Worm (Caenorhabditis elegans) whole organism, L2 larva: Measurements from ENCODE around the gene gna-1.

Experiments used
- C34F6.9 ChIP-seq: fragments of 150-350 bp; optimal IDR thresholded peaks from 2 replicates; lab custom pipeline; 2014; ENCODE audit warnings: missing biosample characterization, missing genetic modification characterization
- F13H6.1 ChIP-seq: sonication (generic microtip); optimal IDR thresholded peaks from 2 replicates; lab custom pipeline; 2016; ENCODE audit warnings: missing genetic modification characterization, missing compliant biosample characterization
- R02D3.7 ChIP-seq: fragments of 150-350 bp; optimal IDR thresholded peaks from 2 replicates; lab custom pipeline; 2014; ENCODE audit warnings: missing biosample characterization, missing genetic modification characterization
- Y55F3AM.14 ChIP-seq: fragments of 200-800 bp; sonication (Bioruptor generic); optimal IDR thresholded peaks from 2 replicates; lab custom pipeline; 2018; ENCODE audit warnings: mild to moderate bottlenecking, missing genetic modification characterization, missing compliant biosample characterization
- ZK546.5 ChIP-seq: sonication (generic microtip); optimal IDR thresholded peaks from 2 replicates; lab custom pipeline; 2017; ENCODE audit warnings: missing biosample characterization, missing genetic modification characterization
- alr-1 ChIP-seq: fragments of 150-350 bp; optimal IDR thresholded peaks from 2 replicates; lab custom pipeline; 2014; ENCODE audit warnings: missing biosample characterization, missing genetic modification characterization
- aly-2 ChIP-seq: fragments of 150-350 bp; optimal IDR thresholded peaks from 2 replicates; lab custom pipeline; 2014; ENCODE audit warnings: missing biosample characterization, missing genetic modification characterization
- ama-1 ChIP-seq: fragments of 150-350 bp; optimal IDR thresholded peaks from 2 replicates; lab custom pipeline; 2018; ENCODE audit warnings: inconsistent platforms
- blmp-1 ChIP-seq: sonication (generic microtip); optimal IDR thresholded peaks from 2 replicates; lab custom pipeline; 2017; ENCODE audit warnings: missing genetic modification characterization, mild to moderate bottlenecking, missing compliant biosample characterization, antibody characterized with exemption, moderate library complexity; ENCODE audit not compliant: insufficient read depth
- ceh-16 ChIP-seq: fragments of 150-350 bp; optimal IDR thresholded peaks from 2 replicates; lab custom pipeline; 2014; ENCODE audit warnings: missing biosample characterization, missing genetic modification characterization
- ceh-82 ChIP-seq: fragments of 150-350 bp; optimal IDR thresholded peaks from 2 replicates; lab custom pipeline; 2014; ENCODE audit warnings: missing biosample characterization, missing genetic modification characterization
- crh-2 ChIP-seq: sonication (generic microtip); optimal IDR thresholded peaks from 2 replicates; lab custom pipeline; 2017; ENCODE audit warnings: missing biosample characterization, missing genetic modification characterization
- dmd-4 ChIP-seq: sonication (generic microtip); optimal IDR thresholded peaks from 2 replicates; lab custom pipeline; 2017; ENCODE audit warnings: missing biosample characterization, missing genetic modification characterization
- egl-27 ChIP-seq: sonication (generic microtip); optimal IDR thresholded peaks from 3 replicates; lab custom pipeline; 2017; ENCODE audit warnings: missing biosample characterization, missing genetic modification reagents, missing genetic modification characterization
- elt-1 ChIP-seq: fragments of 150-350 bp; optimal IDR thresholded peaks from 2 replicates; lab custom pipeline; 2014; ENCODE audit warnings: missing biosample characterization, missing genetic modification characterization
- elt-3 ChIP-seq: sonication (generic microtip); optimal IDR thresholded peaks from 2 replicates; lab custom pipeline; 2017; ENCODE audit warnings: missing biosample characterization, missing genetic modification characterization
- fos-1 ChIP-seq: fragments of 150-350 bp; optimal IDR thresholded peaks from 2 replicates; lab custom pipeline; 2014; ENCODE audit warnings: missing biosample characterization, missing genetic modification characterization
- gmeb-1 ChIP-seq: fragments of 150-350 bp; optimal IDR thresholded peaks from 2 replicates; lab custom pipeline; 2014; ENCODE audit warnings: missing biosample characterization, missing genetic modification characterization
- lin-11 ChIP-seq: fragments of 150-350 bp; sonication (generic microtip); optimal IDR thresholded peaks from 2 replicates; lab custom pipeline; 2014; ENCODE audit warnings: missing biosample characterization, missing genetic modification characterization, inconsistent platforms, mixed read lengths
- lin-13 ChIP-seq: fragments of 150-350 bp; optimal IDR thresholded peaks from 2 replicates; lab custom pipeline; 2014; ENCODE audit warnings: missing biosample characterization, missing genetic modification reagents, missing genetic modification characterization
- lin-39 ChIP-seq: fragments of 150-350 bp; optimal IDR thresholded peaks from 2 replicates; lab custom pipeline; 2014; ENCODE audit warnings: missing biosample characterization, missing genetic modification reagents, missing genetic modification characterization
- lsy-2 ChIP-seq, 2 experiments: fragments of 150-350 bp in 1 of 2; sonication (generic microtip) in 1 of 2; optimal IDR thresholded peaks; 2 replicates each; lab custom pipeline; 2014 to 2017; ENCODE audit warnings: missing biosample characterization in 2 of 2, missing genetic modification characterization in 2 of 2
- mab-5 ChIP-seq: fragments of 150-350 bp; optimal IDR thresholded peaks from 2 replicates; lab custom pipeline; 2014; ENCODE audit warnings: missing biosample characterization, missing genetic modification characterization
- mbf-1 ChIP-seq: sonication (generic microtip); optimal IDR thresholded peaks from 2 replicates; lab custom pipeline; 2017; ENCODE audit warnings: missing biosample characterization, missing genetic modification characterization
- mdl-1 ChIP-seq, 2 experiments: fragments of 150-350 bp in 1 of 2; sonication (generic microtip) in 1 of 2; optimal IDR thresholded peaks; 2 replicates each; lab custom pipeline; 2017; ENCODE audit warnings: missing biosample characterization in 2 of 2, missing genetic modification characterization in 2 of 2
- nhr-10 ChIP-seq: sonication (generic microtip); optimal IDR thresholded peaks from 2 replicates; lab custom pipeline; 2017; ENCODE audit warnings: missing biosample characterization, missing genetic modification characterization
- nhr-11 ChIP-seq: fragments of 150-350 bp; optimal IDR thresholded peaks from 2 replicates; lab custom pipeline; 2014; ENCODE audit warnings: missing biosample characterization, missing genetic modification characterization
- nhr-12 ChIP-seq: fragments of 150-350 bp; optimal IDR thresholded peaks from 2 replicates; lab custom pipeline; 2014; ENCODE audit warnings: missing biosample characterization, missing genetic modification characterization
- nhr-129 ChIP-seq: fragments of 150-350 bp; optimal IDR thresholded peaks from 2 replicates; lab custom pipeline; 2014; ENCODE audit warnings: missing biosample characterization, missing genetic modification characterization
- nhr-21 ChIP-seq: fragments of 150-350 bp; optimal IDR thresholded peaks from 2 replicates; lab custom pipeline; 2014; ENCODE audit warnings: missing biosample characterization, missing genetic modification characterization
- nhr-23 ChIP-seq: fragments of 150-350 bp; optimal IDR thresholded peaks from 2 replicates; lab custom pipeline; 2014; ENCODE audit warnings: missing biosample characterization, missing genetic modification reagents, missing genetic modification characterization
- nhr-237 ChIP-seq: fragments of 150-350 bp; optimal IDR thresholded peaks from 2 replicates; lab custom pipeline; 2014; ENCODE audit warnings: missing biosample characterization, missing genetic modification characterization
- nhr-25 ChIP-seq: fragments of 150-350 bp; sonication (generic microtip); optimal IDR thresholded peaks from 3 replicates; lab custom pipeline; 2014; ENCODE audit warnings: missing biosample characterization, missing genetic modification characterization
- nhr-6 ChIP-seq: fragments of 150-350 bp; optimal IDR thresholded peaks from 2 replicates; lab custom pipeline; 2014; ENCODE audit warnings: missing biosample characterization, missing genetic modification characterization
- nhr-77 ChIP-seq: fragments of 150-350 bp; optimal IDR thresholded peaks from 2 replicates; lab custom pipeline; 2014; ENCODE audit warnings: missing biosample characterization, missing genetic modification characterization
- peb-1 ChIP-seq: fragments of 150-350 bp; optimal IDR thresholded peaks from 2 replicates; lab custom pipeline; 2014; ENCODE audit warnings: missing biosample characterization, missing genetic modification characterization
- sem-4 ChIP-seq: fragments of 150-350 bp; optimal IDR thresholded peaks from 2 replicates; lab custom pipeline; 2014; ENCODE audit warnings: missing biosample characterization, missing genetic modification reagents, missing genetic modification characterization
- skn-1 ChIP-seq: sonication (generic microtip); optimal IDR thresholded peaks from 2 replicates; lab custom pipeline; 2017; ENCODE audit warnings: missing biosample characterization, missing genetic modification characterization
- sma-3 ChIP-seq: sonication (generic microtip); optimal IDR thresholded peaks from 2 replicates; lab custom pipeline; 2016; ENCODE audit warnings: missing genetic modification reagents, missing genetic modification characterization, missing compliant biosample characterization
- sma-9 ChIP-seq, 2 experiments: fragments of 150-350 bp in 1 of 2; sonication (generic microtip) in 1 of 2; optimal IDR thresholded peaks; 2 replicates each; lab custom pipeline; 2014 to 2016; ENCODE audit warnings: missing genetic modification characterization in 2 of 2, mild to moderate bottlenecking in 1 of 2, missing biosample characterization in 1 of 2, missing compliant biosample characterization in 1 of 2, missing genetic modification reagents in 1 of 2, moderate library complexity in 1 of 2
- snpc-4 ChIP-seq: fragments of 150-350 bp; optimal IDR thresholded peaks from 2 replicates; lab custom pipeline; 2014; ENCODE audit warnings: missing biosample characterization, missing genetic modification characterization
- unc-39 ChIP-seq: fragments of 150-350 bp; optimal IDR thresholded peaks from 2 replicates; lab custom pipeline; 2014; ENCODE audit warnings: missing biosample characterization, missing genetic modification characterization
- unc-55 ChIP-seq: fragments of 150-350 bp; sonication (generic microtip); optimal IDR thresholded peaks from 3 replicates; lab custom pipeline; 2014; ENCODE audit warnings: missing biosample characterization, missing genetic modification reagents, missing genetic modification characterization
- unc-62 ChIP-seq: fragments of 150-350 bp; optimal IDR thresholded peaks from 2 replicates; lab custom pipeline; 2014; ENCODE audit warnings: missing biosample characterization, missing genetic modification reagents, missing genetic modification characterization
- zag-1 ChIP-seq: fragments of 150-350 bp; optimal IDR thresholded peaks from 2 replicates; lab custom pipeline; 2014; ENCODE audit warnings: missing biosample characterization, missing genetic modification characterization
- ztf-1 ChIP-seq: fragments of 200-800 bp; sonication (Bioruptor generic); conservative IDR thresholded peaks from 2 replicates; pipeline ENCODE4 v1.3.6; 2022; ENCODE audit warnings: missing genetic modification characterization, missing compliant biosample characterization
- ztf-11 ChIP-seq: sonication (generic microtip); optimal IDR thresholded peaks from 2 replicates; lab custom pipeline; 2017; ENCODE audit warnings: missing biosample characterization, missing genetic modification characterization
- ztf-4 ChIP-seq: fragments of 150-350 bp; optimal IDR thresholded peaks from 2 replicates; lab custom pipeline; 2014; ENCODE audit warnings: missing biosample characterization, missing genetic modification characterization

The gna-1 gene

ce11 chrV:10352928-10353427 lies 33.0 kb upstream of the gna-1 start, which contains the start of gene nol-56:
Gene nol-56 (minus strand): TSS chrV:10352978.
- TF ChIP-seq zag-1 (tag; lab: Kevin White, UChicago), result peak; percentile 6
- TF ChIP-seq ceh-82 (tag; lab: Kevin White, UChicago), result no peak
- TF ChIP-seq snpc-4 (tag; lab: Kevin White, UChicago), result peak; percentile 70
- TF ChIP-seq sem-4 (tag; lab: Kevin White, UChicago), result peak; percentile 78
- peak; percentile 83 for TF ChIP-seq mab-5 (tag; lab: Kevin White, UChicago)
- TF ChIP-seq elt-3 (tag; lab: Kevin White, UChicago), result no peak
- peak; percentile 81 for TF ChIP-seq sma-3
- TF ChIP-seq blmp-1 (tag; lab: Kevin White, UChicago), result peak; percentile 26
- TF ChIP-seq nhr-237 (tag; lab: Kevin White, UChicago), result no peak
- TF ChIP-seq lin-13 (GFP tag; lab: Kevin White, UChicago), result peak; percentile 76
- TF ChIP-seq ztf-4, result peak; percentile 51
- peak; percentile 79 for TF ChIP-seq sma-9 (GFP tag; optimal IDR thresholded peaks at IDR 0.05; lab: Kevin White, UChicago)
- TF ChIP-seq sma-9 (tag; optimal IDR thresholded peaks at IDR 0.05; lab: Kevin White, UChicago), result no peak
- TF ChIP-seq nhr-129 (tag; lab: Kevin White, UChicago), result peak; percentile 77
- TF ChIP-seq dmd-4 (tag; lab: Kevin White, UChicago), result no peak
- peak; percentile 72 for TF ChIP-seq F13H6.1
- no peak for TF ChIP-seq lin-39
- TF ChIP-seq alr-1 (tag; lab: Kevin White, UChicago), result peak; percentile 15
- peak; percentile 66 to 93 for TF ChIP-seq lsy-2 (tag; optimal IDR thresholded peaks at IDR 0.05; lab: Kevin White, UChicago)
- no peak for TF ChIP-seq R02D3.7
- TF ChIP-seq mdl-1 (tag; optimal IDR thresholded peaks at IDR 0.05; lab: Kevin White, UChicago), result no peak
- no peak for TF ChIP-seq skn-1 (tag; lab: Kevin White, UChicago)
- TF ChIP-seq ama-1 (lab: Kevin White, UChicago), result peak; percentile 27
- TF ChIP-seq peb-1 (tag; lab: Kevin White, UChicago), result no peak
- no peak for TF ChIP-seq ztf-11 (tag; lab: Kevin White, UChicago)
- TF ChIP-seq nhr-23 (tag; lab: Kevin White, UChicago), result no peak
- TF ChIP-seq gmeb-1 (tag; lab: Kevin White, UChicago), result peak; percentile 85
- TF ChIP-seq egl-27 (tag; lab: Kevin White, UChicago), result no peak
- no peak for TF ChIP-seq nhr-11
- TF ChIP-seq aly-2 (tag; lab: Kevin White, UChicago), result no peak
- peak; percentile 41 for TF ChIP-seq ZK546.5 (tag; lab: Kevin White, UChicago)
- TF ChIP-seq lin-11 (tag; lab: Kevin White, UChicago), result peak; percentile 69
- no peak for TF ChIP-seq ztf-1 (GFP tag; lab: Robert Waterston, UW)
- TF ChIP-seq unc-55 (GFP tag; lab: Kevin White, UChicago), result peak; percentile 91
- TF ChIP-seq crh-2 (tag; lab: Kevin White, UChicago), result peak; percentile 90
- peak; percentile 10 for TF ChIP-seq nhr-77 (tag; lab: Kevin White, UChicago)
- TF ChIP-seq unc-62 (GFP tag; lab: Kevin White, UChicago), result no peak
- TF ChIP-seq nhr-12 (tag; lab: Kevin White, UChicago), result no peak
- no peak for TF ChIP-seq elt-1 (tag; lab: Kevin White, UChicago)
- TF ChIP-seq unc-39 (tag; lab: Kevin White, UChicago), result no peak
- TF ChIP-seq nhr-25 (tag; lab: Kevin White, UChicago), result peak; percentile 85
- no peak for TF ChIP-seq ceh-16 (tag; lab: Kevin White, UChicago)
- peak; percentile 91 for TF ChIP-seq C34F6.9
- peak; percentile 60 for TF ChIP-seq fos-1 (tag; lab: Kevin White, UChicago)
- peak; percentile 67 for TF ChIP-seq nhr-21
- no peak for TF ChIP-seq mbf-1
- no peak for TF ChIP-seq nhr-10
- TF ChIP-seq nhr-6 (tag; lab: Kevin White, UChicago), result peak; percentile 59
- TF ChIP-seq Y55F3AM.14 (GFP tag; lab: Kevin White, UChicago), result no peak
